Fruit fly (Drosophila melanogaster) whole organism, embryonic: ENCODE results near the gene Sfp33A4.

Experiments
- Adf1 ChIP-seq: fragments of 200-800 bp; sonication (Bioruptor generic); IDR thresholded peaks from 2 replicates; pipeline ENCODE4 v1.3.6; 2022; ENCODE audit warnings: missing biosample characterization, missing genetic modification characterization
- Antp ChIP-seq: fragments of 200-800 bp; sonication (Bioruptor generic); optimal IDR thresholded peaks from 3 replicates; lab custom pipeline; 2016; ENCODE audit warnings: missing biosample characterization, missing genetic modification characterization
- Atf6 ChIP-seq: fragments of 200-800 bp; sonication (Bioruptor generic); IDR thresholded peaks from 2 replicates; pipeline ENCODE4 v1.3.6; 2022; ENCODE audit warnings: missing biosample characterization, missing genetic modification characterization
- BtbVII ChIP-seq: fragments of 200-800 bp; sonication (Bioruptor generic); optimal IDR thresholded peaks from 3 replicates; lab custom pipeline; 2017; ENCODE audit warnings: missing biosample characterization, mild to moderate bottlenecking, missing genetic modification characterization
- CG10979 ChIP-seq: fragments of 200-800 bp; sonication (Bioruptor generic); optimal IDR thresholded peaks from 2 replicates; lab custom pipeline; 2018; ENCODE audit warnings: missing biosample characterization, mild to moderate bottlenecking, missing genetic modification characterization, moderate library complexity
- CG11398 ChIP-seq: fragments of 200-800 bp; sonication (Bioruptor generic); optimal IDR thresholded peaks from 2 replicates; lab custom pipeline; 2016; ENCODE audit warnings: missing biosample characterization, missing genetic modification characterization
- CG11723 ChIP-seq: fragments of 200-800 bp; sonication (Bioruptor generic); optimal IDR thresholded peaks from 2 replicates; lab custom pipeline; 2017; ENCODE audit warnings: missing biosample characterization, mild to moderate bottlenecking, missing genetic modification characterization
- CG12219 ChIP-seq: fragments of 200-800 bp; sonication (Bioruptor generic); optimal IDR thresholded peaks from 3 replicates; lab custom pipeline; 2018; ENCODE audit warnings: missing biosample characterization, mild to moderate bottlenecking, missing genetic modification characterization
- CG13894 ChIP-seq: fragments of 200-800 bp; sonication (Bioruptor generic); optimal IDR thresholded peaks from 3 replicates; lab custom pipeline; 2018; ENCODE audit warnings: missing biosample characterization, mild to moderate bottlenecking, missing genetic modification characterization, moderate library complexity
- CG14014 ChIP-seq: fragments of 200-800 bp; sonication (Bioruptor generic); IDR thresholded peaks from 2 replicates; pipeline ENCODE4 v1.3.6; 2022; ENCODE audit warnings: missing biosample characterization, missing genetic modification characterization
- CG15269 ChIP-seq: fragments of 200-800 bp; sonication (Bioruptor generic); optimal IDR thresholded peaks from 2 replicates; lab custom pipeline; 2018; ENCODE audit warnings: missing biosample characterization, mild to moderate bottlenecking, missing genetic modification characterization, moderate library complexity
- CG1602 ChIP-seq: fragments of 200-800 bp; sonication (Bioruptor generic); optimal IDR thresholded peaks from 3 replicates; lab custom pipeline; 2016; ENCODE audit warnings: missing biosample characterization, missing genetic modification characterization
- CG17359 ChIP-seq: fragments of 200-800 bp; sonication (Bioruptor generic); optimal IDR thresholded peaks from 3 replicates; lab custom pipeline; 2018; ENCODE audit warnings: missing biosample characterization, mild to moderate bottlenecking, missing genetic modification characterization, moderate library complexity
- CG17385 ChIP-seq: fragments of 200-800 bp; sonication (Bioruptor generic); optimal IDR thresholded peaks from 3 replicates; lab custom pipeline; 2018; ENCODE audit warnings: missing biosample characterization, mild to moderate bottlenecking, missing genetic modification characterization
- CG2120 ChIP-seq: fragments of 200-800 bp; sonication (Bioruptor generic); optimal IDR thresholded peaks from 3 replicates; lab custom pipeline; 2016; ENCODE audit warnings: missing biosample characterization, missing genetic modification characterization
- CG30431 ChIP-seq: fragments of 200-800 bp; sonication (Bioruptor generic); optimal IDR thresholded peaks from 2 replicates; lab custom pipeline; 2017; ENCODE audit warnings: missing biosample characterization, missing genetic modification characterization
- CG33557 ChIP-seq: fragments of 200-800 bp; sonication (Bioruptor generic); optimal IDR thresholded peaks from 2 replicates; lab custom pipeline; 2019; ENCODE audit warnings: missing biosample characterization, mild to moderate bottlenecking, missing genetic modification characterization, moderate library complexity
- CG4282 ChIP-seq: fragments of 200-800 bp; sonication (Bioruptor generic); optimal IDR thresholded peaks from 2 replicates; lab custom pipeline; 2016; ENCODE audit warnings: missing biosample characterization, missing genetic modification characterization
- CG7372 ChIP-seq: fragments of 200-800 bp; sonication (Bioruptor generic); IDR thresholded peaks from 2 replicates; pipeline ENCODE4 v1.3.6; 2022; ENCODE audit warnings: missing biosample characterization, missing genetic modification characterization
- CG7786 ChIP-seq: fragments of 200-800 bp; sonication (Bioruptor generic); optimal IDR thresholded peaks from 2 replicates; lab custom pipeline; 2016; ENCODE audit warnings: missing biosample characterization, missing genetic modification characterization
- CG8281 ChIP-seq: fragments of 200-800 bp; sonication (Bioruptor generic); optimal IDR thresholded peaks from 2 replicates; lab custom pipeline; 2018; ENCODE audit warnings: missing biosample characterization, mild to moderate bottlenecking, missing genetic modification characterization, moderate library complexity
- CG8478 ChIP-seq: fragments of >200 bp; optimal IDR thresholded peaks from 2 replicates; lab custom pipeline; 2018
- Chrac-16 ChIP-seq: fragments of 200-800 bp; sonication (Bioruptor generic); optimal IDR thresholded peaks from 3 replicates; lab custom pipeline; 2016; ENCODE audit warnings: missing biosample characterization, missing genetic modification characterization
- Deaf1 ChIP-seq: fragments of 200-800 bp; optimal IDR thresholded peaks from 3 replicates; lab custom pipeline; 2019; ENCODE audit warnings: missing biosample characterization, mild to moderate bottlenecking, missing genetic modification characterization, moderate library complexity
- Dek ChIP-seq: fragments of 200-800 bp; sonication (Bioruptor generic); optimal IDR thresholded peaks from 3 replicates; lab custom pipeline; 2019; ENCODE audit warnings: missing biosample characterization, mild to moderate bottlenecking, missing genetic modification characterization, moderate library complexity
- Dref ChIP-seq: fragments of 200-800 bp; sonication (Bioruptor generic); IDR thresholded peaks from 2 replicates; pipeline ENCODE4 v1.3.6; 2022; ENCODE audit warnings: missing biosample characterization, missing genetic modification characterization
- Drgx ChIP-seq: fragments of 200-800 bp; sonication (Bioruptor generic); IDR thresholded peaks from 2 replicates; pipeline ENCODE4 v1.3.6; 2022; ENCODE audit warnings: missing biosample characterization, missing genetic modification characterization
- Ets65A ChIP-seq: fragments of 200-800 bp; sonication (Bioruptor generic); peaks from one replicate; lab custom pipeline; 2016; ENCODE audit warnings: missing biosample characterization, missing genetic modification characterization
- Hr39 ChIP-seq: fragments of >200 bp; optimal IDR thresholded peaks from 2 replicates; lab custom pipeline; 2017
- Jarid2 ChIP-seq: fragments of 200-800 bp; sonication (Bioruptor generic); optimal IDR thresholded peaks from 3 replicates; lab custom pipeline; 2017; ENCODE audit warnings: mild to moderate bottlenecking, missing biosample characterization, missing genetic modification reagents, missing genetic modification characterization
- Meics ChIP-seq: fragments of 200-800 bp; sonication (Bioruptor generic); optimal IDR thresholded peaks from 2 replicates; lab custom pipeline; 2017; ENCODE audit warnings: missing biosample characterization, mild to moderate bottlenecking, missing genetic modification characterization
- Opbp ChIP-seq: fragments of 200-800 bp; sonication (Bioruptor generic); IDR thresholded peaks from 3 replicates; pipeline ENCODE4 v1.3.6; 2022; ENCODE audit warnings: missing biosample characterization, missing genetic modification characterization; ENCODE audit not compliant: partially characterized antibody
- Xrp1 ChIP-seq: fragments of 200-800 bp; sonication (Bioruptor generic); IDR thresholded peaks from 2 replicates; pipeline ENCODE4 v1.3.6; 2022; ENCODE audit warnings: missing biosample characterization, missing genetic modification characterization
- abd-A ChIP-seq: fragments of 200-800 bp; sonication (Bioruptor generic); optimal IDR thresholded peaks from 3 replicates; lab custom pipeline; 2019; ENCODE audit warnings: missing biosample characterization, mild to moderate bottlenecking, missing genetic modification characterization, moderate library complexity
- az2 ChIP-seq: fragments of 200-800 bp; sonication (Bioruptor generic); optimal IDR thresholded peaks from 3 replicates; lab custom pipeline; 2016; ENCODE audit warnings: missing biosample characterization, missing genetic modification characterization
- emc ChIP-seq: fragments of 200-800 bp; sonication (Bioruptor generic); optimal IDR thresholded peaks from 2 replicates; lab custom pipeline; 2016; ENCODE audit warnings: missing biosample characterization, missing genetic modification characterization
- gcm ChIP-seq: fragments of 200-800 bp; sonication (Bioruptor generic); optimal IDR thresholded peaks from 2 replicates; lab custom pipeline; 2019; ENCODE audit warnings: missing biosample characterization, mild to moderate bottlenecking, missing genetic modification characterization, moderate library complexity
- gcm2 ChIP-seq: fragments of 200-800 bp; sonication (Bioruptor generic); optimal IDR thresholded peaks from 2 replicates; lab custom pipeline; 2016; ENCODE audit warnings: missing biosample characterization, missing genetic modification characterization
- gro ChIP-seq: fragments of 200-800 bp; sonication (Bioruptor generic); optimal IDR thresholded peaks from 2 replicates; lab custom pipeline; 2016; ENCODE audit warnings: missing biosample characterization, missing genetic modification characterization
- hbn ChIP-seq: fragments of 200-800 bp; sonication (Bioruptor generic); IDR thresholded peaks from 2 replicates; pipeline ENCODE4 v1.3.6; 2022; ENCODE audit warnings: missing biosample characterization, missing genetic modification characterization; ENCODE audit not compliant: partially characterized antibody
- ken ChIP-seq: fragments of 200-800 bp; sonication (Bioruptor generic); IDR thresholded peaks from 3 replicates; pipeline ENCODE4 v1.3.6; 2022; ENCODE audit warnings: missing biosample characterization, missing genetic modification characterization
- klu ChIP-seq: fragments of 200-800 bp; sonication (Bioruptor generic); IDR thresholded peaks from 2 replicates; pipeline ENCODE4 v1.3.6; 2022; ENCODE audit warnings: missing biosample characterization, missing genetic modification characterization
- knrl ChIP-seq: fragments of 200-800 bp; sonication (Bioruptor generic); IDR thresholded peaks from 3 replicates; pipeline ENCODE4 v1.3.6; 2022; ENCODE audit warnings: missing biosample characterization, missing genetic modification characterization; ENCODE audit not compliant: partially characterized antibody
- lab ChIP-seq: fragments of 200-800 bp; sonication (Bioruptor generic); optimal IDR thresholded peaks from 3 replicates; lab custom pipeline; 2017; ENCODE audit warnings: missing biosample characterization, missing genetic modification characterization, mild to moderate bottlenecking, moderate library complexity, missing genetic modification reagents
- lbe ChIP-seq: fragments of 200-800 bp; sonication (Bioruptor generic); optimal IDR thresholded peaks from 2 replicates; lab custom pipeline; 2016; ENCODE audit warnings: missing biosample characterization, mild to moderate bottlenecking, missing genetic modification characterization
- lola ChIP-seq, 3 experiments: fragments of >200 bp in 2 of 3; fragments of 200-800 bp in 1 of 3; sonication (Bioruptor generic) in 1 of 3; optimal IDR thresholded peaks; 2 replicates each; lab custom pipeline; 2017 to 2019; ENCODE audit warnings: missing biosample characterization in 3 of 3, missing genetic modification characterization in 3 of 3, mild to moderate bottlenecking in 1 of 3, moderate library complexity in 1 of 3
- nom ChIP-seq: fragments of 200-800 bp; sonication (Bioruptor generic); optimal IDR thresholded peaks from 2 replicates; lab custom pipeline; 2017; ENCODE audit warnings: missing biosample characterization, missing genetic modification characterization, mild to moderate bottlenecking, moderate library complexity, missing genetic modification reagents
- oc ChIP-seq: fragments of 200-800 bp; sonication (Bioruptor generic); optimal IDR thresholded peaks from 2 replicates; lab custom pipeline; 2018; ENCODE audit warnings: missing biosample characterization, mild to moderate bottlenecking, missing genetic modification characterization, moderate library complexity
- ro ChIP-seq: fragments of 200-800 bp; sonication (Bioruptor generic); IDR thresholded peaks from 2 replicates; pipeline ENCODE4 v1.3.6; 2022; ENCODE audit warnings: missing biosample characterization, missing genetic modification characterization
- tgo ChIP-seq: fragments of 200-800 bp; sonication (Bioruptor generic); IDR thresholded peaks from 3 replicates; pipeline ENCODE4 v1.3.6; 2022; ENCODE audit warnings: missing biosample characterization, missing genetic modification characterization
- ttk ChIP-seq: fragments of 200-800 bp; sonication (Bioruptor generic); IDR thresholded peaks from 2 replicates; pipeline ENCODE4 v2.1.2; 2022; ENCODE audit warnings: missing biosample characterization, missing genetic modification characterization
- yki ChIP-seq: fragments of >200 bp; optimal IDR thresholded peaks from 3 replicates; lab custom pipeline; 2018

Gene Sfp33A4

DNA sequence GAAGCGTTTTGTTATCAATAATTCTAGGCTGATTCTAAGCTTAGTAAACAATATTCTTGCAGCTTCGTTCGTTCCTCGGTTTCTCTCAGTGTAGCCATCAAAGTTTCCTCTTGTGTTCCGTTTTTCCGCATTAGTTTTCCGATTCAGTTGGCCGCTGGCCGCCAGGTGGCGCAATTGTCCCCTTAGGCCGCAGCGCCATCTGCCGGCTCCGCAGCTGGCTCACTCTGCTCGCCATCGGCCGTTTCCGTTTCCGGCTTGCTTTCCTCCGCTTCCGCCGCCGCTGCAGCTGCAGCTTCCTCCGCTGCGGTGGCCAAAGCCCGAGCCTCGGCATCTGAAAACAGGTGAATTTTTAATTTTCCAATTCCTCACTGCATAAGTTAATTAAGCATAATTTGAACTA, 20.7 kb upstream of the Sfp33A4 start (continued):
- TF ChIP-seq ro (GFP tag; lab: Robert Waterston, UW) (peak; percentile 75), CG17359 (tag; lab: Kevin White, UChicago) (peak; percentile 94), CG14014 (GFP tag; lab: Robert Waterston, UW) (peak; percentile 83), CG1602 (GFP tag; lab: Kevin White, UChicago) (peak; percentile 82), CG11723 (peak; percentile 97), hbn (no peak), yki (no peak), CG8281 (tag; lab: Kevin White, UChicago) (peak; percentile 84), Dref (peak; percentile 27; the same call in 1 of the 2 replicates), gcm (peak; percentile 91), CG12219 (GFP tag; lab: Kevin White, UChicago) (peak; percentile 96), CG15269 (tag; lab: Kevin White, UChicago) (peak; percentile 82), CG17385 (GFP tag; lab: Kevin White, UChicago) (peak; percentile 90), Antp (peak; percentile 93), Jarid2 (GFP tag; lab: Kevin White, UChicago) (peak; percentile 89), CG7786 (GFP tag; lab: Kevin White, UChicago) (peak; percentile 76), Atf6 (GFP tag; lab: Robert Waterston, UW) (peak; percentile 77), Deaf1 (tag; lab: Kevin White, UChicago) (peak; percentile 60), CG4282 (GFP tag; lab: Kevin White, UChicago) (peak; percentile 82), Xrp1 (GFP tag; lab: Robert Waterston, UW) (peak; percentile 82), oc (tag; lab: Kevin White, UChicago) (peak; percentile 88), Hr39 (lab: Kevin White, UChicago) (no peak), lola (GFP tag; optimal IDR thresholded peaks at IDR 0.05; lab: Kevin White, UChicago) (peak in 1 of 3 experiments; percentile 78), klu (peak; percentile 42; the same call in 1 of the 2 replicates), gro (GFP tag; lab: Kevin White, UChicago) (peak; percentile 74), Drgx (GFP tag; lab: Robert Waterston, UW) (peak; percentile 31; the same call in 1 of the 2 replicates), CG33557 (GFP tag; lab: Kevin White, UChicago) (peak; percentile 96), CG10979 (peak; percentile 93), Dek (tag; lab: Kevin White, UChicago) (peak; percentile 65), tgo (GFP tag; lab: Robert Waterston, UW) (peak; percentile 74), CG11398 (GFP tag; lab: Kevin White, UChicago) (peak; percentile 94), CG30431 (GFP tag; lab: Kevin White, UChicago) (peak; percentile 98), BtbVII (GFP tag; lab: Kevin White, UChicago) (peak; percentile 96), Opbp (GFP tag; lab: Robert Waterston, UW) (peak; percentile 66; the same call in 2 of the 3 replicates), gcm2 (GFP tag; lab: Kevin White, UChicago) (peak; percentile 77), ttk (peak; percentile 88)

dm6 chr2L:11823470-11824162, 13.4 kb upstream of the Sfp33A4 start:
- TF ChIP-seq Chrac-16 (no peak), knrl (no peak), CG7372 (GFP tag; lab: Robert Waterston, UW) (no peak), CG8478 (lab: Kevin White, UChicago) (no peak), nom (GFP tag; lab: Kevin White, UChicago) (no peak), lbe (GFP tag; lab: Kevin White, UChicago) (no peak), abd-A (tag; lab: Kevin White, UChicago) (peak; percentile 69), CG13894 (tag; lab: Kevin White, UChicago) (peak; percentile 55), ken (no peak), az2 (GFP tag; lab: Kevin White, UChicago) (no peak), CG2120 (GFP tag; lab: Kevin White, UChicago) (peak; percentile 52), Meics (GFP tag; lab: Kevin White, UChicago) (peak; percentile 4), Adf1 (GFP tag; lab: Robert Waterston, UW) (0 out of 2 replicates have a peak, but pooled peaks have one; percentile 11), lab (peak; percentile 26), Ets65A (GFP tag; lab: Kevin White, UChicago) (peak; percentile 25), emc (GFP tag; lab: Kevin White, UChicago) (no peak)
